Worm (Caenorhabditis elegans): ENCODE results near the gene grl-8.

DNA sequence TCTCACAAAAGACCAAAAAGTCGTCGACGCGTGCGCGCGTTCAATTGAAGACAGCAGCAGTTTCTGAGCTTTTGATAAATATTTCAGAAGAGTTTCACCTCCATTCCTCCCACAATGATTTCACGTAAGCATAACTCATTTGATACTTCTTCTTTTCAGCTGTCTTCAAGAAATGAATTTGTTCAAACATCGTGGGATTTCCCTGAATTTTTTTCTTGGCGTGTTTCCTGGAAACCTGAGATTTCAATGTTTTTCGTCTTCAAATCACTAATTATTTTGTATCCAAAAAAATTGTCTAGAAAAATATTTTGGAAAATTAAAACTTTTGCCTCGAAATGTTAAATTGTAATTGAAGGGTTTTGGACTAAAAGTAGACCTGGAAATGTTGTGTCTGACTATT lies 45.6 kb upstream of the grl-8 start:
- TF ChIP-seq klf-2 (GFP tag; conservative IDR thresholded peaks at IDR 0.05) (no peak), ztf-29 (GFP tag; IDR thresholded peaks at IDR 0.05) (no peak), med-1 (GFP tag; optimal IDR thresholded peaks at IDR 0.05; ENCODE audit: insufficient read depth) (no peak), tab-1 (GFP tag; IDR thresholded peaks at IDR 0.05) (no peak), flt-1 (GFP tag; IDR thresholded peaks at IDR 0.05) (no peak), T22C8.4 (GFP tag; IDR thresholded peaks at IDR 0.05) (no peak), cog-1 (tag; optimal IDR thresholded peaks at IDR 0.05) (no peak), ref-1 (GFP tag; conservative IDR thresholded peaks at IDR 0.05) (no peak)
